Worm (Caenorhabditis elegans) whole organism, L4 larva: Measurements from ENCODE around the gene lido-1.

Experiments used
- F44E2.7 ChIP-seq: fragments of 200-800 bp; sonication (Bioruptor generic); IDR thresholded peaks from 2 replicates; pipeline ENCODE4 v2.1.2; 2022; ENCODE audit warnings: missing genetic modification characterization, missing compliant biosample characterization
- ama-1 ChIP-seq: fragments of 150-350 bp; optimal IDR thresholded peaks from 2 replicates; lab custom pipeline; 2014; ENCODE audit warnings: inconsistent platforms, mixed read lengths
- ceh-44 ChIP-seq: fragments of 200-800 bp; sonication (Bioruptor generic); IDR thresholded peaks from 2 replicates; pipeline ENCODE4 v1.3.6; 2022; ENCODE audit warnings: missing genetic modification reagents, missing genetic modification characterization, missing compliant biosample characterization
- ces-1 ChIP-seq: fragments of 150-350 bp; sonication (generic microtip); optimal IDR thresholded peaks from 4 replicates; lab custom pipeline; 2014; ENCODE audit warnings: missing biosample characterization, missing genetic modification reagents, missing genetic modification characterization
- gei-8 ChIP-seq: fragments of 200-800 bp; sonication (Bioruptor generic); optimal IDR thresholded peaks from 2 replicates; lab custom pipeline; 2018; ENCODE audit warnings: mild to moderate bottlenecking, missing genetic modification characterization, missing compliant biosample characterization
- lin-29 ChIP-seq: fragments of 200-800 bp; sonication (Bioruptor generic); IDR thresholded peaks from 2 replicates; pipeline ENCODE4 v1.3.6; 2022; ENCODE audit warnings: missing genetic modification reagents, missing genetic modification characterization, missing compliant biosample characterization
- lsy-2 ChIP-seq, 2 experiments: fragments of 150-350 bp in 1 of 2; sonication (generic microtip) in 1 of 2; optimal IDR thresholded peaks; 2 replicates each; lab custom pipeline; 2014 to 2017; ENCODE audit warnings: missing biosample characterization in 2 of 2, missing genetic modification characterization in 2 of 2
- mxl-2 ChIP-seq: fragments of 200-800 bp; sonication (Bioruptor generic); conservative IDR thresholded peaks from 2 replicates; pipeline ENCODE4 v1.3.6; 2022; ENCODE audit warnings: missing genetic modification reagents, missing genetic modification characterization, missing compliant biosample characterization
- nhr-6 ChIP-seq: fragments of 150-350 bp; optimal IDR thresholded peaks from 2 replicates; lab custom pipeline; 2014; ENCODE audit warnings: missing biosample characterization, missing genetic modification characterization
- pha-4 ChIP-seq, 2 experiments: fragments of 150-350 bp in 1 of 2; fragments of 200-800 bp in 1 of 2; sonication (Bioruptor generic) in 1 of 2; IDR thresholded peaks in 1 of 2; optimal IDR thresholded peaks in 1 of 2; 2 replicates each; pipeline versions ENCODE4 v1.3.6 to Lab custom; 2014 to 2022; ENCODE audit warnings: missing genetic modification characterization in 2 of 2, missing genetic modification reagents in 2 of 2, missing biosample characterization in 1 of 2, missing compliant biosample characterization in 1 of 2
- skn-1 ChIP-seq: fragments of 150-350 bp; optimal IDR thresholded peaks from 2 replicates; lab custom pipeline; 2014; ENCODE audit warnings: missing biosample characterization, missing genetic modification characterization
- snpc-1.2 ChIP-seq: fragments of 200-800 bp; sonication (Bioruptor generic); IDR thresholded peaks from 2 replicates; pipeline ENCODE4 v1.3.6; 2022; ENCODE audit warnings: missing genetic modification reagents, missing genetic modification characterization, missing compliant biosample characterization
- unc-39 ChIP-seq: sonication (generic microtip); optimal IDR thresholded peaks from 2 replicates; lab custom pipeline; 2017; ENCODE audit warnings: missing biosample characterization, missing genetic modification characterization

DNA sequence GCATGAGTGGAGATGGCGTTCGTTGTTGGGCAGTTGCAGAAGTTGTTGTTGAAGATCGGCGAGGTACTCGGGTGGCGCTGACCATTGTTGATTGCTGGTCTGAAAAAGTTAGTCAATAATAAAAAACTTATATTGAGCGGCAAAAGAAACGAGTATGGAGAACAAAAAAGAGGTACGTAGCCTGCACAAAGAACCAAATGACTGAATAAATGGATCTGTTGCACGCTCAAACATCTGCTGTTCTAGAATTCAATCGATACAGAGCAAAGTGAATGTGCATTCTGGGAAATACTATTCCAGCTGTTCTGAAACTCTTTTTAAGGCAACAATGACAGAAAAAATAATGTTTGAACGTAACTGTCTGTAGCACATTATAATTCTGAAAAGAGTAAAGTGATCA is 4.3 kb upstream of the lido-1 start, which contains the start of gene lido-2:
- no peak for TF ChIP-seq lin-29 (GFP tag; lab: Robert Waterston, UW)
- TF ChIP-seq ceh-44 (GFP tag; lab: Robert Waterston, UW) = no peak
- TF ChIP-seq ces-1 (GFP tag; lab: Kevin White, UChicago) = no peak
- TF ChIP-seq snpc-1.2 = no peak
- no peak for TF ChIP-seq lsy-2 (tag; optimal IDR thresholded peaks at IDR 0.05; lab: Kevin White, UChicago)
- no peak for TF ChIP-seq nhr-6 (tag; lab: Kevin White, UChicago)
- TF ChIP-seq mxl-2 (GFP tag; lab: Robert Waterston, UW) = no peak
- no peak for TF ChIP-seq gei-8 (GFP tag; lab: Kevin White, UChicago)
- TF ChIP-seq unc-39 (tag; lab: Kevin White, UChicago) = no peak
- TF ChIP-seq pha-4 (GFP tag; IDR thresholded peaks at IDR 0.05; lab: Robert Waterston, UW) = no peak
- TF ChIP-seq pha-4 (tag; optimal IDR thresholded peaks at IDR 0.05; lab: Kevin White, UChicago) = no peak
- no peak for TF ChIP-seq ama-1 (lab: Kevin White, UChicago)
- no peak for TF ChIP-seq F44E2.7 (GFP tag; lab: Robert Waterston, UW)
- no peak for TF ChIP-seq skn-1
